Worm (Caenorhabditis elegans) whole organism, late embryonic: ENCODE data around the gene T24C4.3.

Experiments used
- C08G9.2 ChIP-seq: sonication (generic microtip); optimal IDR thresholded peaks from 2 replicates; lab custom pipeline; 2016; ENCODE audit warnings: mild to moderate bottlenecking, missing genetic modification characterization, moderate library complexity, missing compliant biosample characterization
- F13H6.1 ChIP-seq: sonication (generic microtip); optimal IDR thresholded peaks from 2 replicates; lab custom pipeline; 2016; ENCODE audit warnings: missing genetic modification characterization, missing compliant biosample characterization
- K02D7.2 ChIP-seq: sonication (generic microtip); optimal IDR thresholded peaks from 2 replicates; lab custom pipeline; 2017; ENCODE audit warnings: mild to moderate bottlenecking, missing genetic modification characterization, missing compliant biosample characterization
- T23F11.4 ChIP-seq: fragments of 200-800 bp; sonication (Bioruptor generic); optimal IDR thresholded peaks from 2 replicates; lab custom pipeline; 2018; ENCODE audit warnings: mild to moderate bottlenecking, missing genetic modification characterization, missing compliant biosample characterization
- Y22D7AL.16 ChIP-seq: sonication (generic microtip); optimal IDR thresholded peaks from 2 replicates; lab custom pipeline; 2016; ENCODE audit warnings: missing genetic modification characterization, missing compliant biosample characterization
- ceh-18 ChIP-seq: sonication (generic microtip); optimal IDR thresholded peaks from 2 replicates; lab custom pipeline; 2016; ENCODE audit warnings: missing genetic modification characterization, missing compliant biosample characterization
- ceh-2 ChIP-seq: sonication (generic microtip); optimal IDR thresholded peaks from 2 replicates; lab custom pipeline; 2016; ENCODE audit warnings: missing genotype, missing genetic modification characterization, missing compliant biosample characterization
- ceh-22 ChIP-seq: sonication (generic microtip); optimal IDR thresholded peaks from 2 replicates; lab custom pipeline; 2017; ENCODE audit warnings: missing biosample characterization, missing genetic modification characterization
- ceh-24 ChIP-seq: sonication (generic microtip); optimal IDR thresholded peaks from 2 replicates; lab custom pipeline; 2016; ENCODE audit warnings: mild to moderate bottlenecking, missing genetic modification characterization, missing compliant biosample characterization
- ceh-30 ChIP-seq: fragments of 150-350 bp; optimal IDR thresholded peaks from 2 replicates; lab custom pipeline; 2014; ENCODE audit warnings: missing biosample characterization, missing genetic modification characterization
- ceh-31 ChIP-seq: sonication (generic microtip); optimal IDR thresholded peaks from 2 replicates; lab custom pipeline; 2016; ENCODE audit warnings: missing genetic modification characterization, missing compliant biosample characterization
- ceh-45 ChIP-seq: fragments of 200-800 bp; sonication (Bioruptor generic); IDR thresholded peaks from 2 replicates; pipeline ENCODE4 v1.3.6; 2022; ENCODE audit warnings: missing genetic modification reagents, missing genetic modification characterization, missing compliant biosample characterization
- ceh-48 ChIP-seq: sonication (generic microtip); optimal IDR thresholded peaks from 2 replicates; lab custom pipeline; 2016; ENCODE audit warnings: missing genetic modification characterization, inconsistent platforms, missing compliant biosample characterization
- che-1 ChIP-seq: sonication (generic microtip); optimal IDR thresholded peaks from 2 replicates; lab custom pipeline; 2016; ENCODE audit warnings: mild to moderate bottlenecking, missing genetic modification characterization, missing compliant biosample characterization
- dmd-4 ChIP-seq: sonication (generic microtip); optimal IDR thresholded peaks from 2 replicates; lab custom pipeline; 2016; ENCODE audit warnings: borderline replicate concordance, missing genetic modification characterization, missing compliant biosample characterization
- dve-1 ChIP-seq: sonication (generic microtip); optimal IDR thresholded peaks from 2 replicates; lab custom pipeline; 2017; ENCODE audit warnings: antibody characterized with exemption, mild to moderate bottlenecking, missing genetic modification characterization, missing compliant biosample characterization
- elt-2 ChIP-seq: sonication (generic microtip); optimal IDR thresholded peaks from 2 replicates; lab custom pipeline; 2016; ENCODE audit warnings: missing genetic modification reagents, missing genetic modification characterization, missing compliant biosample characterization
- fax-1 ChIP-seq: sonication (generic microtip); optimal IDR thresholded peaks from 2 replicates; lab custom pipeline; 2016; ENCODE audit warnings: missing genotype, missing genetic modification characterization, missing compliant biosample characterization
- fkh-10 ChIP-seq: fragments of 150-350 bp; optimal IDR thresholded peaks from 2 replicates; lab custom pipeline; 2014; ENCODE audit warnings: missing biosample characterization, missing genetic modification reagents, missing genetic modification characterization
- hlh-15 ChIP-seq: sonication (generic microtip); optimal IDR thresholded peaks from 2 replicates; lab custom pipeline; 2016; ENCODE audit warnings: missing genetic modification characterization, missing compliant biosample characterization
- hlh-30 ChIP-seq: sonication (generic microtip); optimal IDR thresholded peaks from 2 replicates; lab custom pipeline; 2017; ENCODE audit warnings: antibody characterized with exemption, missing genetic modification characterization, missing compliant biosample characterization; ENCODE audit not compliant: insufficient read depth
- hlh-6 ChIP-seq: sonication (generic microtip); optimal IDR thresholded peaks from 2 replicates; lab custom pipeline; 2016; ENCODE audit warnings: missing genotype, missing genetic modification characterization, missing compliant biosample characterization
- lim-6 ChIP-seq: sonication (generic microtip); optimal IDR thresholded peaks from 2 replicates; lab custom pipeline; 2016; ENCODE audit warnings: missing genetic modification characterization, missing compliant biosample characterization
- mec-3 ChIP-seq: sonication (generic microtip); optimal IDR thresholded peaks from 2 replicates; lab custom pipeline; 2016; ENCODE audit warnings: borderline replicate concordance, missing genetic modification characterization, missing compliant biosample characterization
- nfya-1 ChIP-seq: sonication (generic microtip); optimal IDR thresholded peaks from 2 replicates; lab custom pipeline; 2017; ENCODE audit warnings: missing genetic modification characterization, mild to moderate bottlenecking, missing compliant biosample characterization, antibody characterized with exemption, moderate library complexity
- nhr-11 ChIP-seq: fragments of 150-350 bp; optimal IDR thresholded peaks from 2 replicates; lab custom pipeline; 2014; ENCODE audit warnings: missing biosample characterization, missing genetic modification characterization
- pat-9 ChIP-seq: fragments of 200-800 bp; sonication (Bioruptor generic); optimal IDR thresholded peaks from 2 replicates; lab custom pipeline; 2018; ENCODE audit warnings: mild to moderate bottlenecking, missing genetic modification characterization, moderate library complexity, missing compliant biosample characterization
- pax-1 ChIP-seq: fragments of 150-350 bp; optimal IDR thresholded peaks from 2 replicates; lab custom pipeline; 2014; ENCODE audit warnings: missing biosample characterization, missing genetic modification characterization
- pha-4 ChIP-seq: fragments of 150-350 bp; optimal IDR thresholded peaks from 2 replicates; lab custom pipeline; 2018; ENCODE audit warnings: missing biosample characterization, missing genetic modification reagents, missing genetic modification characterization
- pqm-1 ChIP-seq: sonication (generic microtip); optimal IDR thresholded peaks from 2 replicates; lab custom pipeline; 2016; ENCODE audit warnings: missing genetic modification characterization, missing compliant biosample characterization
- rnt-1 ChIP-seq: sonication (generic microtip); optimal IDR thresholded peaks from 2 replicates; lab custom pipeline; 2016; ENCODE audit warnings: missing genetic modification characterization, missing compliant biosample characterization
- sdc-2 ChIP-seq: sonication (generic microtip); optimal IDR thresholded peaks from 2 replicates; lab custom pipeline; 2016; ENCODE audit warnings: missing genotype, missing genetic modification characterization, missing compliant biosample characterization
- sox-2 ChIP-seq: fragments of 200-800 bp; sonication (Bioruptor generic); IDR thresholded peaks from 2 replicates; pipeline ENCODE4 v1.3.6; 2022; ENCODE audit warnings: missing genetic modification reagents, missing genetic modification characterization, missing compliant biosample characterization
- sox-4 ChIP-seq: sonication (generic microtip); optimal IDR thresholded peaks from 2 replicates; lab custom pipeline; 2017; ENCODE audit warnings: mild to moderate bottlenecking, missing genetic modification characterization, inconsistent platforms, missing compliant biosample characterization
- tbx-2 ChIP-seq: sonication (generic microtip); optimal IDR thresholded peaks from 2 replicates; lab custom pipeline; 2016; ENCODE audit warnings: missing genetic modification characterization, missing compliant biosample characterization
- unc-3 ChIP-seq, 2 experiments: fragments of 200-800 bp in 1 of 2; sonication (Bioruptor generic) in 1 of 2; sonication (generic microtip) in 1 of 2; conservative IDR thresholded peaks in 1 of 2; optimal IDR thresholded peaks in 1 of 2; 2 replicates each; pipeline versions ENCODE4 v1.3.6 to Lab custom; 2016 to 2022; ENCODE audit warnings: missing compliant biosample characterization in 2 of 2, missing genetic modification characterization in 2 of 2, missing genetic modification reagents in 1 of 2
- unc-55 ChIP-seq: sonication (generic microtip); optimal IDR thresholded peaks from 2 replicates; lab custom pipeline; 2017; ENCODE audit warnings: missing biosample characterization, missing genetic modification reagents, missing genetic modification characterization
- zip-5 ChIP-seq: sonication (generic microtip); optimal IDR thresholded peaks from 2 replicates; lab custom pipeline; 2016; ENCODE audit warnings: missing genetic modification characterization, missing compliant biosample characterization

Gene T24C4.3

DNA sequence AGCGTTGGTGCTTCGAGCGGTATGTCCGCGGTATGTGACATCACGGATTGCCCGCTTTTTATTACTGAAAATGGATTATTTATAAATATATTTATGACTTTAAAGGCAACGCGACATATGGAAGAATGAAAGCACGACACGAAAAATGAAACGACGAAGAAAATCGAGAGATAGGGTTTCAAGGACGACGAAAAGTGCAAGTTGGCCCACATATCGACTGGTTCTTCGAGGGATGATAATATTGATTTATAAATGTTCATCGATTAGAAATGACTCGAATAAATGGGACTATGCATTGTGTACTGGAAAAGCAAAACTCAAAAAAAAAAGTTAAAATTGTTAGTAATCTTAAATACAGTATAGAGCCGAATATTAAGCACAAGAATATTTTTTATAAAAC, 14.5 kb upstream of the T24C4.3 start, which contains the start of gene zer-1:
Gene zer-1, minus strand, starts transcription at position 68 of the 400 bp plus-strand sequence.
- no peak for TF ChIP-seq ceh-22
- TF ChIP-seq lim-6 (tag; lab: Kevin White, UChicago) = no peak
- TF ChIP-seq ceh-24 (tag; lab: Kevin White, UChicago) = no peak
- no peak for TF ChIP-seq fax-1 (tag; lab: Kevin White, UChicago)
- TF ChIP-seq hlh-6 (tag; lab: Kevin White, UChicago) = no peak
- no peak for TF ChIP-seq sox-4 (tag; lab: Kevin White, UChicago)
- no peak for TF ChIP-seq T23F11.4
- no peak for TF ChIP-seq pqm-1
- no peak for TF ChIP-seq F13H6.1
- no peak for TF ChIP-seq nhr-11 (tag; lab: Kevin White, UChicago)
- no peak for TF ChIP-seq nfya-1 (tag; lab: Kevin White, UChicago)
- TF ChIP-seq ceh-48 (tag; lab: Kevin White, UChicago) = no peak
- TF ChIP-seq sox-2 (GFP tag; lab: Robert Waterston, UW) = no peak
- no peak for TF ChIP-seq unc-55 (GFP tag; lab: Kevin White, UChicago)
- no peak for TF ChIP-seq hlh-15
- no peak for TF ChIP-seq tbx-2 (tag; lab: Kevin White, UChicago)
- no peak for TF ChIP-seq ceh-18 (tag; lab: Kevin White, UChicago)

DNA sequence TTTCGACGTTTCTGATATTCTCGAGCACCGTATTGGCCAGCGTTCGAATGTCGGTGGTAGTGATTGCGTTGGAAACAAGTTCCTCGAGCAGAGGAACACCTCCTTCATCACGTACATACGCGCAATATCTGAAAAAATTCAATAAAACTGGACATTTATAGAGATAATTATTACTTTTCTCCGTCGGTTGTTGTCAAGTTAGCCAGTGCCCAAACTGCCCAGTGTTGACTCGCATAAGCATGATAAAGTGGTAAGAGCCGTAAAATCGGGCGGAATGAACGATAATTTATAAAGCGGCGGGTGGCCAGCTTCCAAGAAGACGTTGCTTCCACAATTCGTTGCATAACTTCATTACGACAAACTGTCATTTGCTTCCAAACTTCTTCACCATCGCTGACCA, 11.3 kb upstream of the T24C4.3 start:
- TF ChIP-seq hlh-6 (tag; lab: Kevin White, UChicago) (no peak), rnt-1 (tag; lab: Kevin White, UChicago) (no peak), ceh-24 (tag; lab: Kevin White, UChicago) (no peak), tbx-2 (tag; lab: Kevin White, UChicago) (no peak), che-1 (no peak), elt-2 (tag; lab: Kevin White, UChicago) (no peak), pha-4 (tag; lab: Kevin White, UChicago) (no peak), pax-1 (tag; lab: Kevin White, UChicago) (no peak), sdc-2 (tag; lab: Kevin White, UChicago) (no peak), unc-55 (GFP tag; lab: Kevin White, UChicago) (no peak), hlh-30 (no peak), unc-3 (GFP tag; conservative IDR thresholded peaks at IDR 0.05; lab: Robert Waterston, UW) (no peak), unc-3 (tag; optimal IDR thresholded peaks at IDR 0.05; lab: Kevin White, UChicago) (no peak), ceh-2 (no peak)

DNA sequence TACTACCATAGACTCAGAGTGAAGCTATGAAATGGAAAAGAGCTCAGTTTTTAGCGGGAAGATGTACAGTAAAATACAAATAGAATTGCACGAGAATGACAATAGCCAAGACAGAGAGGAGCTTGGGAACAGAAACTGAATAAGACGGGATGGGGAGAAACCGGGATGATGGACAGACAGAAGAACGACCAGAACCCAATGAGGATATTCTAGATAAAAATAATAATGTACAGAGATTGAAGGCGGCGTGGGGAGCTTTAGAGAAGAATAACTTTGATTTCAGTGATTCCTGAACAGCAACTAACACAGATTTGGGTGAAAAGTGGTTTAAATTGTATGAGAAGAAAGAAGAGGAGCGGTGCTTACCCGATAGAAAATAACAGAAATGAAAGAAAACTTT, 9.2 kb upstream of the T24C4.3 start:
- TF ChIP-seq C08G9.2 (no peak), pax-1 (tag; lab: Kevin White, UChicago) (no peak)

DNA sequence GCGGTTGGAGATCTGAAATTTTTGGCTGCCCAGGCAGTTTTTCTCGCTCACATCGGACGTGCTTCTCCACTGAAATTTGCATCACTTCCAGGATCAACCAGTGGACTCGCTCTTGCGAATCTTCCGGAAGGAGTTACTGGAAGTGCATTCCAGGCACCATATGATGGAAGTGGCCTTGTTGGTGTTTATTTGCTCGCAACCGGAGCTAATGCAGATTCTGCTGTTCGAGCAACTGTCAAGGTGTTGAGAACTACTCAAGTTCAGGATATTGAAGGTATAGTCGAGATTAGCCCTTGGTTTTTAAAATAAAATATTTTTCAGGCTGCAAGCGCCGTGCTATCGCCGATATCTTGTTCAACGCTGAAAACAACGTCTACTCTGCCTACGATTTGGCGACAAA, 8.6 kb upstream of the T24C4.3 start:
- TF ChIP-seq ceh-30 (tag; lab: Kevin White, UChicago) (no peak), mec-3 (no peak), ceh-31 (tag; lab: Kevin White, UChicago) (no peak), Y22D7AL.16 (tag; lab: Kevin White, UChicago) (no peak), ceh-18 (tag; lab: Kevin White, UChicago) (no peak), zip-5 (no peak), sdc-2 (tag; lab: Kevin White, UChicago) (no peak), C08G9.2 (no peak), pha-4 (tag; lab: Kevin White, UChicago) (no peak), che-1 (no peak), unc-3 (GFP tag; conservative IDR thresholded peaks at IDR 0.05; lab: Robert Waterston, UW) (no peak), unc-3 (tag; optimal IDR thresholded peaks at IDR 0.05; lab: Kevin White, UChicago) (no peak), T23F11.4 (no peak), K02D7.2 (tag; lab: Kevin White, UChicago) (no peak)
- TF ChIP-seq, all 69 proteins: peak for 0

DNA sequence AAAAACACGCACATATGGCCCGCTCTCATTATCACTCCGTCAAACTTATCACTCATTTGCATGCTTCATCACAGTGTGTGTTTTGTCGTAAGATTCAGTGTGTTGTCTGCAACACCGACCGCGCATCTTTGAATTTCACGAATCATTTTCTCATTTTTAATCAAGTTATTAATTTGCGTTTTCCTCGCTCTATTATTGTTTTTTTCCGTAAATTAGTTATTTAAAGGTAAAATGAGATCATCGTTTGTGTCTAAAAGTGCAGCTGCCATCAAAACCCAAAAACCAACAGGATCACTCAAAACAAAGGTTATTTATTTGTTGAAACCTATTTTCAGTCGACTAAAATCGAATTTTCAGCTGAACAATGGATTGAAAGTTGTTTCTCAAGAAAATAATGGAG, 7.4 kb upstream of the T24C4.3 start, which contains the start of the genes T24C4.5 and ucr-2.3:
Gene T24C4.5, minus strand, starts transcription at position 101 of the 400 bp plus-strand sequence.
Gene ucr-2.3, plus strand, starts transcription at position 227 of the 400 bp plus-strand sequence.
- TF ChIP-seq dmd-4 (tag; lab: Kevin White, UChicago) (no peak), nfya-1 (tag; lab: Kevin White, UChicago) (no peak), fkh-10 (GFP tag; lab: Kevin White, UChicago) (no peak), dve-1 (no peak), pat-9 (tag; lab: Kevin White, UChicago) (no peak), ceh-45 (no peak), T23F11.4 (no peak), che-1 (no peak), K02D7.2 (tag; lab: Kevin White, UChicago) (no peak), ceh-24 (tag; lab: Kevin White, UChicago) (no peak)
